Fruit fly (Drosophila melanogaster) whole organism, embryonic: ENCODE results near the gene wdb.

Experiments
- Ada2b ChIP-seq: fragments of 200-800 bp; sonication (Bioruptor generic); IDR thresholded peaks from 2 replicates; pipeline ENCODE4 v1.3.6; 2022; ENCODE audit warnings: missing biosample characterization, missing genetic modification characterization
- CG10321 ChIP-seq: fragments of 200-800 bp; sonication (Bioruptor generic); IDR thresholded peaks from 2 replicates; pipeline ENCODE4 v1.3.6; 2022; ENCODE audit warnings: missing biosample characterization, missing genetic modification characterization
- CG10462 ChIP-seq: fragments of 200-800 bp; sonication (Bioruptor generic); optimal IDR thresholded peaks from 2 replicates; lab custom pipeline; 2016; ENCODE audit warnings: missing biosample characterization, missing genetic modification characterization
- CG11723 ChIP-seq: fragments of 200-800 bp; sonication (Bioruptor generic); optimal IDR thresholded peaks from 2 replicates; lab custom pipeline; 2017; ENCODE audit warnings: missing biosample characterization, mild to moderate bottlenecking, missing genetic modification characterization
- CG12769 ChIP-seq: fragments of 200-800 bp; sonication (Bioruptor generic); optimal IDR thresholded peaks from 2 replicates; lab custom pipeline; 2019; ENCODE audit warnings: missing biosample characterization, mild to moderate bottlenecking, missing genetic modification characterization, moderate library complexity
- CG14860 ChIP-seq: fragments of 200-800 bp; sonication (Bioruptor generic); IDR thresholded peaks from 3 replicates; pipeline ENCODE4 v1.3.6; 2022; ENCODE audit warnings: missing biosample characterization, missing genetic modification characterization; ENCODE audit not compliant: partially characterized antibody
- CG15011 ChIP-seq: fragments of 200-800 bp; sonication (Bioruptor generic); optimal IDR thresholded peaks from 3 replicates; lab custom pipeline; 2018; ENCODE audit warnings: missing biosample characterization, mild to moderate bottlenecking, missing genetic modification characterization
- CG16779 ChIP-seq: fragments of 200-800 bp; sonication (Bioruptor generic); IDR thresholded peaks from 2 replicates; pipeline ENCODE4 v1.3.6; 2022; ENCODE audit warnings: missing biosample characterization, missing genetic modification characterization
- CG17612 ChIP-seq: fragments of 200-800 bp; sonication (Bioruptor generic); IDR thresholded peaks from 2 replicates; pipeline ENCODE4 v1.3.6; 2022; ENCODE audit warnings: missing biosample characterization, missing genetic modification characterization
- CG17802 ChIP-seq: fragments of 200-800 bp; sonication (Bioruptor generic); optimal IDR thresholded peaks from 2 replicates; lab custom pipeline; 2018; ENCODE audit warnings: missing biosample characterization, mild to moderate bottlenecking, missing genetic modification characterization, moderate library complexity
- CG18764 ChIP-seq: fragments of 200-800 bp; sonication (Bioruptor generic); optimal IDR thresholded peaks from 3 replicates; lab custom pipeline; 2016; ENCODE audit warnings: missing biosample characterization, missing genetic modification characterization
- CG2120 ChIP-seq: fragments of 200-800 bp; sonication (Bioruptor generic); optimal IDR thresholded peaks from 3 replicates; lab custom pipeline; 2016; ENCODE audit warnings: missing biosample characterization, missing genetic modification characterization
- CG3065 ChIP-seq: fragments of 200-800 bp; sonication (Bioruptor generic); optimal IDR thresholded peaks from 2 replicates; lab custom pipeline; 2016; ENCODE audit warnings: missing biosample characterization, missing genetic modification characterization
- CG32772 ChIP-seq: fragments of 200-800 bp; sonication (Bioruptor generic); IDR thresholded peaks from 2 replicates; pipeline ENCODE4 v1.3.6; 2022; ENCODE audit warnings: missing biosample characterization, missing genetic modification characterization
- CG4404 ChIP-seq: fragments of 200-800 bp; sonication (Bioruptor generic); IDR thresholded peaks from 2 replicates; pipeline ENCODE4 v1.3.6; 2022; ENCODE audit warnings: missing biosample characterization, missing genetic modification characterization
- CG6683 ChIP-seq: fragments of 200-800 bp; sonication (Bioruptor generic); optimal IDR thresholded peaks from 2 replicates; lab custom pipeline; 2017; ENCODE audit warnings: missing biosample characterization, mild to moderate bottlenecking, missing genetic modification characterization, missing genetic modification reagents
- CG6765 ChIP-seq: fragments of 200-800 bp; sonication (Bioruptor generic); optimal IDR thresholded peaks from 3 replicates; lab custom pipeline; 2017; ENCODE audit warnings: missing biosample characterization, mild to moderate bottlenecking, missing genetic modification characterization
- CG7928 ChIP-seq: fragments of 200-800 bp; sonication (Bioruptor generic); optimal IDR thresholded peaks from 2 replicates; lab custom pipeline; 2017; ENCODE audit warnings: missing biosample characterization, mild to moderate bottlenecking, missing genetic modification characterization
- CG8089 ChIP-seq: fragments of 200-800 bp; sonication (Bioruptor generic); optimal IDR thresholded peaks from 3 replicates; lab custom pipeline; 2016; ENCODE audit warnings: missing biosample characterization, missing genetic modification characterization
- CG8765 ChIP-seq: fragments of 200-800 bp; sonication (Bioruptor generic); IDR thresholded peaks from 2 replicates; pipeline ENCODE4 v1.3.6; 2022; ENCODE audit warnings: missing biosample characterization, missing genetic modification characterization
- CG9932 ChIP-seq: fragments of 200-800 bp; sonication (Bioruptor generic); IDR thresholded peaks from 2 replicates; pipeline ENCODE4 v1.3.6; 2022; ENCODE audit warnings: missing biosample characterization, missing genetic modification characterization
- D ChIP-seq, 2 experiments: fragments of 200-800 bp in 1 of 2; fragments of >200 bp in 1 of 2; sonication (Bioruptor generic) in 1 of 2; optimal IDR thresholded peaks; 2 replicates in 1 of 2; 3 replicates in 1 of 2; lab custom pipeline; 2017; ENCODE audit warnings: mild to moderate bottlenecking in 1 of 2, missing biosample characterization in 1 of 2, missing genetic modification characterization in 1 of 2, missing genetic modification reagents in 1 of 2
- E2f1 ChIP-seq: fragments of 200-800 bp; sonication (Bioruptor generic); IDR thresholded peaks from 2 replicates; pipeline ENCODE4 v1.3.6; 2022; ENCODE audit warnings: missing biosample characterization, missing genetic modification characterization
- Lpt ChIP-seq: fragments of >200 bp; optimal IDR thresholded peaks from 2 replicates; lab custom pipeline; 2018; ENCODE audit warnings: missing biosample characterization, missing genetic modification characterization
- MTF-1 ChIP-seq: fragments of 200-800 bp; sonication (Bioruptor generic); optimal IDR thresholded peaks from 2 replicates; lab custom pipeline; 2018; ENCODE audit warnings: missing biosample characterization, mild to moderate bottlenecking, missing genetic modification characterization, borderline replicate concordance
- Max ChIP-seq: fragments of 200-800 bp; sonication (Bioruptor generic); optimal IDR thresholded peaks from 2 replicates; lab custom pipeline; 2016; ENCODE audit warnings: missing biosample characterization, mild to moderate bottlenecking, missing genetic modification characterization
- Med ChIP-seq: fragments of 200-800 bp; sonication (Bioruptor generic); peaks from one replicate; lab custom pipeline; 2016; ENCODE audit warnings: missing biosample characterization, missing genetic modification characterization, mild to moderate bottlenecking, inconsistent platforms, moderate library complexity
- Meics ChIP-seq: fragments of 200-800 bp; sonication (Bioruptor generic); optimal IDR thresholded peaks from 2 replicates; lab custom pipeline; 2017; ENCODE audit warnings: missing biosample characterization, mild to moderate bottlenecking, missing genetic modification characterization
- Nf-YA ChIP-seq: fragments of 200-800 bp; sonication (Bioruptor generic); IDR thresholded peaks from 2 replicates; pipeline ENCODE4 v1.3.6; 2022; ENCODE audit warnings: missing biosample characterization, missing genetic modification characterization
- PHDP ChIP-seq: fragments of 200-800 bp; sonication (Bioruptor generic); optimal IDR thresholded peaks from 3 replicates; lab custom pipeline; 2018; ENCODE audit warnings: missing biosample characterization, mild to moderate bottlenecking, missing genetic modification characterization, moderate library complexity
- Sin3A ChIP-seq: fragments of >200 bp; optimal IDR thresholded peaks from 2 replicates; lab custom pipeline; 2018
- Xbp1 ChIP-seq: fragments of 200-800 bp; sonication (Bioruptor generic); optimal IDR thresholded peaks from 3 replicates; lab custom pipeline; 2016; ENCODE audit warnings: missing biosample characterization, mild to moderate bottlenecking, missing genetic modification characterization
- ap ChIP-seq: fragments of 200-800 bp; sonication (Bioruptor generic); IDR thresholded peaks from 2 replicates; pipeline ENCODE4 v1.3.6; 2022; ENCODE audit warnings: missing biosample characterization, missing genetic modification characterization
- chm ChIP-seq: fragments of 200-800 bp; sonication (Bioruptor generic); IDR thresholded peaks from 2 replicates; pipeline ENCODE4 v1.3.6; 2022; ENCODE audit warnings: missing biosample characterization, missing genetic modification characterization
- gsb ChIP-seq: fragments of 200-800 bp; sonication (Bioruptor generic); IDR thresholded peaks from 2 replicates; pipeline ENCODE4 v1.3.6; 2022; ENCODE audit warnings: missing biosample characterization, missing genetic modification characterization
- jigr1 ChIP-seq: fragments of 200-800 bp; sonication (Bioruptor generic); IDR thresholded peaks from 3 replicates; pipeline ENCODE4 v1.3.6; 2022; ENCODE audit warnings: missing biosample characterization, missing genetic modification characterization
- jing ChIP-seq: fragments of 200-800 bp; sonication (Bioruptor generic); optimal IDR thresholded peaks from 2 replicates; lab custom pipeline; 2018; ENCODE audit warnings: missing biosample characterization, mild to moderate bottlenecking, missing genetic modification characterization
- kay ChIP-seq: fragments of 200-800 bp; sonication (Bioruptor generic); optimal IDR thresholded peaks from 2 replicates; lab custom pipeline; 2016; ENCODE audit warnings: missing biosample characterization, missing genetic modification characterization
- lab ChIP-seq: fragments of 200-800 bp; sonication (Bioruptor generic); optimal IDR thresholded peaks from 3 replicates; lab custom pipeline; 2017; ENCODE audit warnings: missing biosample characterization, missing genetic modification characterization, mild to moderate bottlenecking, moderate library complexity, missing genetic modification reagents
- maf-S ChIP-seq: fragments of 200-800 bp; sonication (Bioruptor generic); optimal IDR thresholded peaks from 2 replicates; lab custom pipeline; 2016; ENCODE audit warnings: missing biosample characterization, missing genetic modification characterization
- mam ChIP-seq: fragments of 200-800 bp; sonication (Bioruptor generic); optimal IDR thresholded peaks from 3 replicates; lab custom pipeline; 2016; ENCODE audit warnings: missing biosample characterization, missing genetic modification characterization
- nerfin-2 ChIP-seq: fragments of 200-800 bp; sonication (Bioruptor generic); IDR thresholded peaks from 2 replicates; pipeline ENCODE4 v1.3.6; 2022; ENCODE audit warnings: missing biosample characterization, missing genetic modification characterization; ENCODE audit not compliant: partially characterized antibody
- phol ChIP-seq: fragments of 200-800 bp; sonication (Bioruptor generic); optimal IDR thresholded peaks from 3 replicates; lab custom pipeline; 2018; ENCODE audit warnings: missing biosample characterization, mild to moderate bottlenecking, missing genetic modification characterization, moderate library complexity
- pzg ChIP-seq: fragments of 200-800 bp; sonication (Bioruptor generic); optimal IDR thresholded peaks from 3 replicates; lab custom pipeline; 2018; ENCODE audit warnings: missing biosample characterization, mild to moderate bottlenecking, missing genetic modification characterization, moderate library complexity
- sisA ChIP-seq: fragments of 200-800 bp; sonication (Bioruptor generic); IDR thresholded peaks from 2 replicates; pipeline ENCODE4 v1.3.6; 2022; ENCODE audit warnings: missing biosample characterization, missing genetic modification characterization
- tna ChIP-seq: fragments of 200-800 bp; sonication (Bioruptor generic); IDR thresholded peaks from 2 replicates; pipeline ENCODE4 v1.3.6; 2022; ENCODE audit warnings: missing biosample characterization, missing genetic modification characterization; ENCODE audit not compliant: partially characterized antibody
- tup ChIP-seq: fragments of 200-800 bp; sonication (Bioruptor generic); optimal IDR thresholded peaks from 2 replicates; lab custom pipeline; 2016; ENCODE audit warnings: missing biosample characterization, mild to moderate bottlenecking, missing genetic modification characterization, moderate library complexity
- wdn ChIP-seq: fragments of 200-800 bp; sonication (Bioruptor generic); IDR thresholded peaks from 2 replicates; pipeline ENCODE4 v1.3.6; 2022; ENCODE audit warnings: missing biosample characterization, missing genetic modification characterization
- zen ChIP-seq: fragments of 200-800 bp; sonication (Bioruptor generic); optimal IDR thresholded peaks from 3 replicates; lab custom pipeline; 2018; ENCODE audit warnings: missing biosample characterization, mild to moderate bottlenecking, missing genetic modification characterization, moderate library complexity
- zfh1 ChIP-seq: fragments of 200-800 bp; sonication (Bioruptor generic); IDR thresholded peaks from 3 replicates; pipeline ENCODE4 v1.3.6; 2022; ENCODE audit warnings: missing biosample characterization, missing genetic modification characterization

The wdb gene

dm6 chr3R:27569706-27570105 lies 12.3 kb downstream of the wdb start (continued):
- peak; percentile 61 for TF ChIP-seq CG4404 (GFP tag; lab: Robert Waterston, UW)
- TF ChIP-seq CG18764 (GFP tag; lab: Kevin White, UChicago) = peak; percentile 80
- TF ChIP-seq CG9932 = peak; percentile 90
- peak; percentile 87 for TF ChIP-seq CG11723 (GFP tag; lab: Kevin White, UChicago)
- TF ChIP-seq CG32772 (GFP tag; lab: Robert Waterston, UW) = peak; percentile 88
- no peak for TF ChIP-seq CG8765 (GFP tag; lab: Robert Waterston, UW)
- TF ChIP-seq phol (tag; lab: Kevin White, UChicago) = peak; percentile 86
- TF ChIP-seq zfh1 (GFP tag; lab: Robert Waterston, UW) = peak; percentile 90
- TF ChIP-seq CG10462 = peak; percentile 29
- no peak for TF ChIP-seq D (optimal IDR thresholded peaks at IDR 0.05; lab: Kevin White, UChicago)
- TF ChIP-seq D (GFP tag; optimal IDR thresholded peaks at IDR 0.05; lab: Kevin White, UChicago) = peak; percentile 68
- peak; percentile 99 for TF ChIP-seq Med (GFP tag; lab: Kevin White, UChicago)
- peak; percentile 83 for TF ChIP-seq kay
- peak; percentile 82 for TF ChIP-seq Nf-YA (GFP tag; lab: Robert Waterston, UW)
- TF ChIP-seq jing = no peak
- TF ChIP-seq CG7928 (GFP tag; lab: Kevin White, UChicago) = peak; percentile 72
- peak; percentile 95 for TF ChIP-seq lab (GFP tag; lab: Kevin White, UChicago)
- peak; percentile 76 for TF ChIP-seq Xbp1 (GFP tag; lab: Kevin White, UChicago)
- no peak for TF ChIP-seq CG3065 (GFP tag; lab: Kevin White, UChicago)
- peak; percentile 70; the same call in 1 of the 2 replicates for TF ChIP-seq chm
- peak; percentile 84 for TF ChIP-seq CG16779
- TF ChIP-seq tna = no peak
- peak; percentile 85 for TF ChIP-seq E2f1 (GFP tag; lab: Robert Waterston, UW)
- peak; percentile 92 for TF ChIP-seq Meics (GFP tag; lab: Kevin White, UChicago)
- peak; percentile 96 for TF ChIP-seq Ada2b (GFP tag; lab: Robert Waterston, UW)
- TF ChIP-seq CG8089 (GFP tag; lab: Kevin White, UChicago) = peak; percentile 56
- peak; percentile 81 for TF ChIP-seq tup (GFP tag; lab: Kevin White, UChicago)
- peak; percentile 55 for TF ChIP-seq CG10321
- TF ChIP-seq wdn (GFP tag; lab: Robert Waterston, UW) = peak; percentile 69; the same call in 1 of the 2 replicates
- TF ChIP-seq pzg (GFP tag; lab: Kevin White, UChicago) = peak; percentile 16
- TF ChIP-seq CG6683 (GFP tag; lab: Kevin White, UChicago) = peak; percentile 84
- peak; percentile 83 for TF ChIP-seq gsb (GFP tag; lab: Robert Waterston, UW)
- peak; percentile 65; the same call in 2 of the 3 replicates for TF ChIP-seq jigr1
- peak; percentile 81 for TF ChIP-seq ap
- TF ChIP-seq maf-S (GFP tag; lab: Kevin White, UChicago) = peak; percentile 66
- no peak for TF ChIP-seq CG14860
- TF ChIP-seq mam (GFP tag; lab: Kevin White, UChicago) = peak; percentile 95
- TF ChIP-seq CG17612 (GFP tag; lab: Robert Waterston, UW) = peak; percentile 78
- peak; percentile 78 for TF ChIP-seq PHDP (tag; lab: Kevin White, UChicago)
- peak; percentile 77 for TF ChIP-seq Max (GFP tag; lab: Kevin White, UChicago)
- no peak for TF ChIP-seq nerfin-2
- peak; percentile 75 for TF ChIP-seq MTF-1 (GFP tag; lab: Kevin White, UChicago)
- TF ChIP-seq zen (tag; lab: Kevin White, UChicago) = peak; percentile 85
- no peak for TF ChIP-seq Sin3A (lab: Kevin White, UChicago)
- peak; percentile 86 for TF ChIP-seq CG2120 (GFP tag; lab: Kevin White, UChicago)
- peak; percentile 44 for TF ChIP-seq CG17802 (tag; lab: Kevin White, UChicago)
- TF ChIP-seq Lpt = no peak
- peak; percentile 85 for TF ChIP-seq CG12769 (tag; lab: Kevin White, UChicago)
- TF ChIP-seq CG6765 (GFP tag; lab: Kevin White, UChicago) = peak; percentile 67
- TF ChIP-seq CG15011 = peak; percentile 78
- TF ChIP-seq sisA = peak; percentile 92
